Worm (Caenorhabditis elegans) whole organism, L3 larva: ENCODE results near the gene F10E7.5.

Experiments
- nhr-237 ChIP-seq: fragments of 150-350 bp; optimal IDR thresholded peaks from 2 replicates; lab custom pipeline; 2014; ENCODE audit warnings: missing biosample characterization, missing genetic modification characterization
- nhr-25 ChIP-seq: sonication (generic microtip); optimal IDR thresholded peaks from 2 replicates; lab custom pipeline; 2017; ENCODE audit warnings: missing biosample characterization, missing genetic modification characterization
- pha-4 ChIP-seq: fragments of 150-350 bp; optimal IDR thresholded peaks from 2 replicates; lab custom pipeline; 2014; ENCODE audit warnings: missing biosample characterization, missing genetic modification reagents, missing genetic modification characterization
- sea-2 ChIP-seq: fragments of 150-350 bp; sonication (generic microtip); optimal IDR thresholded peaks from 4 replicates; lab custom pipeline; 2014; ENCODE audit warnings: missing biosample characterization, missing genetic modification reagents, missing genetic modification characterization
- unc-62 ChIP-seq: fragments of 150-350 bp; sonication (generic microtip); optimal IDR thresholded peaks from 4 replicates; lab custom pipeline; 2014; ENCODE audit warnings: missing biosample characterization, missing genetic modification reagents, missing genetic modification characterization

- no peak for TF ChIP-seq sea-2 (GFP tag; lab: Kevin White, UChicago)
- no peak for TF ChIP-seq pha-4 (tag; lab: Kevin White, UChicago)
- TF ChIP-seq unc-62 (GFP tag; lab: Kevin White, UChicago), result no peak
- TF ChIP-seq nhr-25 (tag; lab: Kevin White, UChicago), result no peak
- no peak for TF ChIP-seq nhr-237
Measured at ce11 chrII:7148099-7148498, 36.3 kb downstream of the F10E7.5 start, which contains the start of gene T07F8.1.
